Worm (Caenorhabditis elegans): ENCODE data around the gene kin-4.

DNA sequence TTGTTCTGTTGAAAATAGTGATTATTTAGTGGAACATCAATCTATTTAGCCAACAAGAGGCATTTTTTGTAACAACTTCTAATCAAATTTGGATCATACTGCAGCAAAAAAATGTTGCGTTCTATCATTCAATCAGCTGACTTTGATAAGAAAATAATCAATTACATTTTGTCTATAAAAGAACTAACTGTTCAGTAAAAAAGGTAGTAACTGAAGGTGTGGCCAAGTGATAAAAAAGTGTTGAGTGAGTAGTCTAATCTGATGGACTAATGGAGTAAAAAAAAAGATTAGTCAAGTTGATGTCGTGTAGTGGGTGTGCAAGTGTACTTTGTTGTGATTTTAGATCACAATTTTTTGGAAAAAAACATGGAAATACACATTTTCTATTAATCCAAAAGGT lies 66.8 kb downstream of the kin-4 start:
- TF ChIP-seq nhr-12 (tag; optimal IDR thresholded peaks at IDR 0.05) (no peak), nhr-11 (tag; optimal IDR thresholded peaks at IDR 0.05) (no peak), pqm-1 (tag; optimal IDR thresholded peaks at IDR 0.05) (no peak), nhr-28 (tag; optimal IDR thresholded peaks at IDR 0.05) (no peak), egl-27 (tag; optimal IDR thresholded peaks at IDR 0.05) (no peak), fos-1 (tag; optimal IDR thresholded peaks at IDR 0.05) (no peak), mdl-1 (tag; optimal IDR thresholded peaks at IDR 0.05) (no peak), nhr-84 (tag; optimal IDR thresholded peaks at IDR 0.05) (no peak), mef-2 (tag; optimal IDR thresholded peaks at IDR 0.05) (no peak), rnt-1 (tag; optimal IDR thresholded peaks at IDR 0.05) (no peak), nhr-237 (tag; optimal IDR thresholded peaks at IDR 0.05) (no peak)
